Worm (Caenorhabditis elegans) whole organism, late embryonic: ENCODE results near the gene Y50D4B.2.

Source experiments
- ceh-14 ChIP-seq: sonication (generic microtip); optimal IDR thresholded peaks from 2 replicates; lab custom pipeline; 2016; ENCODE audit warnings: missing genotype, missing genetic modification characterization, missing compliant biosample characterization
- sox-4 ChIP-seq: sonication (generic microtip); optimal IDR thresholded peaks from 2 replicates; lab custom pipeline; 2017; ENCODE audit warnings: mild to moderate bottlenecking, missing genetic modification characterization, inconsistent platforms, missing compliant biosample characterization
- unc-86 ChIP-seq: sonication (generic microtip); optimal IDR thresholded peaks from 2 replicates; lab custom pipeline; 2016; ENCODE audit warnings: missing genetic modification characterization, missing compliant biosample characterization

- no peak for TF ChIP-seq ceh-14 (tag; lab: Kevin White, UChicago)
- no peak for TF ChIP-seq unc-86 (tag; lab: Kevin White, UChicago)
- no peak for TF ChIP-seq sox-4 (tag; lab: Kevin White, UChicago)
Measured at ce11 chrV:1100280-1100679, at the start of gene Y50D4B.2.
